Fruit fly (Drosophila melanogaster): Measurements from ENCODE around the gene CG1722.

Gene CG1722

DNA sequence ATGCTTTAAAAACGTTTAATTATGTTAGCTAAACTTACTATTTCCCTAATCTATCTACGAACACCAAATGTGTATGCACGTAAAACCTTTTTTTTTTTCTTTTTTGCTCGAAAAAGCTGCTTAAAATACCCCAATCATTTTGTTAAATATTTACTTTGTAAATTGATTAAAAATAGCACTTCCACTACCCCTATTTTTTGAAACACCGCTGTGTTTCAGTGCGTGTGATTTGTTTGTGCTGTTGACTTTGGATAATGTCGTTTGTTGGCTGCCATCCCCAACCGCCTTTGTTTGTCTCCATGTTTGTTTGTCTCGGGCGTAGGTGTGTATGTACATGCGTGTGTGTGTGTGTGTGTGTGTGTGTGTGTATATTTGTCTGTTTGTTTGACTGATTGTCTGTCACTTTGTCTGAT lies 9.1 kb downstream of the CG1722 start (continued):
- peak; percentile 95 for TF ChIP-seq sens (GFP tag)
- no peak for TF ChIP-seq CG17186 (GFP tag; optimal IDR thresholded peaks at IDR 0.05)
- no peak for TF ChIP-seq CG6689 (GFP tag; IDR thresholded peaks at IDR 0.05)
- no peak for TF ChIP-seq CG17612 (GFP tag; IDR thresholded peaks at IDR 0.05)
- TF ChIP-seq CG17829 (tag; optimal IDR thresholded peaks at IDR 0.05) = no peak
- TF ChIP-seq CG2116 (GFP tag; optimal IDR thresholded peaks at IDR 0.05) = peak; percentile 14
- TF ChIP-seq trh (GFP tag; optimal IDR thresholded peaks at IDR 0.05) = peak; percentile 31
- no peak for TF ChIP-seq rib (GFP tag; IDR thresholded peaks at IDR 0.05)
- no peak; the same call in 1 of the 2 replicates for TF ChIP-seq seq (GFP tag; IDR thresholded peaks at IDR 0.05)
- TF ChIP-seq Hr39 (optimal IDR thresholded peaks at IDR 0.05) = no peak
- TF ChIP-seq D (optimal IDR thresholded peaks at IDR 0.05) = no peak
- TF ChIP-seq D (GFP tag; optimal IDR thresholded peaks at IDR 0.05) = peak; percentile 51
- TF ChIP-seq CG13296 (GFP tag; optimal IDR thresholded peaks at IDR 0.05) = peak; percentile 41
- no peak for TF ChIP-seq inv (GFP tag; IDR thresholded peaks at IDR 0.05; ENCODE audit: partially characterized antibody)
- no peak for TF ChIP-seq ro (GFP tag; IDR thresholded peaks at IDR 0.05)
- peak; percentile 36 for TF ChIP-seq pnt (GFP tag; optimal IDR thresholded peaks at IDR 0.05)
- no peak for TF ChIP-seq hb (GFP tag; IDR thresholded peaks at IDR 0.05; ENCODE audit: partially characterized antibody)
- peak; percentile 29 for TF ChIP-seq CG10462 (GFP tag; optimal IDR thresholded peaks at IDR 0.05)
- TF ChIP-seq cwo (GFP tag; optimal IDR thresholded peaks at IDR 0.05) = peak; percentile 4
- TF ChIP-seq Awh (GFP tag; IDR thresholded peaks at IDR 0.05) = peak; percentile 49; the same call in 1 of the 2 replicates
- peak; percentile 35 for TF ChIP-seq CG9437 (GFP tag; optimal IDR thresholded peaks at IDR 0.05)
- peak; percentile 29 for TF ChIP-seq exex (tag; optimal IDR thresholded peaks at IDR 0.05)
- 0 out of 3 replicates have a peak, but pooled peaks have one; percentile 25 for TF ChIP-seq CG3726 (GFP tag; IDR thresholded peaks at IDR 0.05)
- no peak for TF ChIP-seq CG10959 (GFP tag; IDR thresholded peaks at IDR 0.05)
- TF ChIP-seq CG14667 (GFP tag; IDR thresholded peaks at IDR 0.05) = no peak
- TF ChIP-seq CG4424 (GFP tag; optimal IDR thresholded peaks at IDR 0.05) = peak; percentile 53
- TF ChIP-seq CG3995 (GFP tag; optimal IDR thresholded peaks at IDR 0.05) = no peak
- TF ChIP-seq CG16813 (GFP tag; IDR thresholded peaks at IDR 0.05; ENCODE audit: partially characterized antibody) = no peak
- TF ChIP-seq Elba2 (GFP tag; optimal IDR thresholded peaks at IDR 0.05) = no peak
- TF ChIP-seq dimm (GFP tag; IDR thresholded peaks at IDR 0.05) = no peak
- TF ChIP-seq CG6683 (GFP tag; optimal IDR thresholded peaks at IDR 0.05) = no peak
- TF ChIP-seq Fer3 (tag; optimal IDR thresholded peaks at IDR 0.05) = no peak
- no peak for TF ChIP-seq CG31224 (GFP tag; IDR thresholded peaks at IDR 0.05)
- TF ChIP-seq CG3407 (GFP tag; optimal IDR thresholded peaks at IDR 0.05) = peak; percentile 73
- no peak for TF ChIP-seq CG5953 (GFP tag; IDR thresholded peaks at IDR 0.05)
- no peak for TF ChIP-seq BEAF-32 (GFP tag; optimal IDR thresholded peaks at IDR 0.05)
- peak; percentile 17 for TF ChIP-seq tap (tag; optimal IDR thresholded peaks at IDR 0.05)
- TF ChIP-seq CG12769 (tag; optimal IDR thresholded peaks at IDR 0.05) = peak; percentile 28
- TF ChIP-seq Ada2b (GFP tag; IDR thresholded peaks at IDR 0.05) = no peak
- TF ChIP-seq jing (GFP tag; optimal IDR thresholded peaks at IDR 0.05) = no peak
- TF ChIP-seq dysf (GFP tag; IDR thresholded peaks at IDR 0.05) = no peak
- peak; percentile 76 for TF ChIP-seq CG1603 (tag; optimal IDR thresholded peaks at IDR 0.05)
- TF ChIP-seq CG9932 (GFP tag; IDR thresholded peaks at IDR 0.05) = no peak
- no peak for TF ChIP-seq CG4617 (GFP tag; optimal IDR thresholded peaks at IDR 0.05; ENCODE audit: borderline replicate concordance)
- TF ChIP-seq Myb (GFP tag; optimal IDR thresholded peaks at IDR 0.05) = no peak
- TF ChIP-seq crp (GFP tag; optimal IDR thresholded peaks at IDR 0.05) = peak in 1 of 2 experiments; percentile 13
- peak; percentile 25; the same call in 1 of the 3 replicates for TF ChIP-seq ken (GFP tag; IDR thresholded peaks at IDR 0.05)
- no peak for TF ChIP-seq oc (tag; optimal IDR thresholded peaks at IDR 0.05)
- no peak for TF ChIP-seq dm (GFP tag; optimal IDR thresholded peaks at IDR 0.05)
- TF ChIP-seq CG13894 (tag; optimal IDR thresholded peaks at IDR 0.05) = no peak
- peak; percentile 18 for TF ChIP-seq her (GFP tag; optimal IDR thresholded peaks at IDR 0.05)
- TF ChIP-seq CoRest (tag; optimal IDR thresholded peaks at IDR 0.05) = peak; percentile 57

Data from whole organism, embryonic.